Fruit fly (Drosophila melanogaster) whole organism, embryonic: ENCODE data around the gene Syt12.

ENCODE experiments used
- Adf1 ChIP-seq: fragments of 200-800 bp; sonication (Bioruptor generic); IDR thresholded peaks from 2 replicates; pipeline ENCODE4 v1.3.6; 2022; ENCODE audit warnings: missing biosample characterization, missing genetic modification characterization
- Asciz ChIP-seq: fragments of 200-800 bp; sonication (Bioruptor generic); optimal IDR thresholded peaks from 2 replicates; lab custom pipeline; 2017; ENCODE audit warnings: missing biosample characterization, mild to moderate bottlenecking, missing genetic modification characterization, missing genetic modification reagents
- CG1024 ChIP-seq: fragments of 200-800 bp; sonication (Bioruptor generic); IDR thresholded peaks from 2 replicates; pipeline ENCODE4 v1.3.6; 2022; ENCODE audit warnings: missing biosample characterization, missing genetic modification characterization
- CG10543 ChIP-seq: fragments of 200-800 bp; sonication (Bioruptor generic); optimal IDR thresholded peaks from 3 replicates; lab custom pipeline; 2017; ENCODE audit warnings: missing biosample characterization, mild to moderate bottlenecking, missing genetic modification characterization, moderate library complexity
- CG12391 ChIP-seq: fragments of 200-800 bp; sonication (Bioruptor generic); optimal IDR thresholded peaks from 3 replicates; lab custom pipeline; 2018; ENCODE audit warnings: missing biosample characterization, mild to moderate bottlenecking, missing genetic modification characterization, moderate library complexity
- CG15269 ChIP-seq: fragments of 200-800 bp; sonication (Bioruptor generic); optimal IDR thresholded peaks from 2 replicates; lab custom pipeline; 2018; ENCODE audit warnings: missing biosample characterization, mild to moderate bottlenecking, missing genetic modification characterization, moderate library complexity
- CG16815 ChIP-seq: fragments of 200-800 bp; sonication (Bioruptor generic); optimal IDR thresholded peaks from 3 replicates; lab custom pipeline; 2017; ENCODE audit warnings: missing biosample characterization, mild to moderate bottlenecking, missing genetic modification characterization
- CG17359 ChIP-seq: fragments of 200-800 bp; sonication (Bioruptor generic); optimal IDR thresholded peaks from 3 replicates; lab custom pipeline; 2018; ENCODE audit warnings: missing biosample characterization, mild to moderate bottlenecking, missing genetic modification characterization, moderate library complexity
- CG2120 ChIP-seq: fragments of 200-800 bp; sonication (Bioruptor generic); optimal IDR thresholded peaks from 3 replicates; lab custom pipeline; 2016; ENCODE audit warnings: missing biosample characterization, missing genetic modification characterization
- CG2129 ChIP-seq: fragments of 200-800 bp; sonication (Bioruptor generic); IDR thresholded peaks from 2 replicates; pipeline ENCODE4 v1.3.6; 2022; ENCODE audit warnings: missing biosample characterization, missing genetic modification characterization; ENCODE audit not compliant: partially characterized antibody
- CG31441 ChIP-seq: fragments of 200-800 bp; sonication (Bioruptor generic); IDR thresholded peaks from 2 replicates; pipeline ENCODE4 v1.3.6; 2022; ENCODE audit warnings: missing biosample characterization, missing genetic modification characterization
- CG34422 ChIP-seq: fragments of 200-800 bp; sonication (Bioruptor generic); IDR thresholded peaks from 3 replicates; pipeline ENCODE4 v1.3.6; 2022; ENCODE audit warnings: missing biosample characterization, missing genetic modification characterization
- CG3726 ChIP-seq: fragments of 200-800 bp; sonication (Bioruptor generic); IDR thresholded peaks from 3 replicates; pipeline ENCODE4, ENCODE4 v1.3.6; 2022; ENCODE audit warnings: missing biosample characterization, missing genetic modification characterization
- CG4730 ChIP-seq: fragments of 200-800 bp; sonication (Bioruptor generic); IDR thresholded peaks from 2 replicates; pipeline ENCODE4 v1.3.6; 2022; ENCODE audit warnings: missing biosample characterization, missing genetic modification characterization
- CG7271 ChIP-seq: fragments of 200-800 bp; sonication (Bioruptor generic); optimal IDR thresholded peaks from 2 replicates; lab custom pipeline; 2018; ENCODE audit warnings: missing biosample characterization, mild to moderate bottlenecking, missing genetic modification characterization, moderate library complexity
- CG8478 ChIP-seq: fragments of >200 bp; optimal IDR thresholded peaks from 2 replicates; lab custom pipeline; 2018
- CTCF ChIP-seq: fragments of 200-800 bp; sonication (Bioruptor generic); optimal IDR thresholded peaks from 2 replicates; lab custom pipeline; 2017; ENCODE audit warnings: missing biosample characterization, mild to moderate bottlenecking, missing genetic modification characterization, moderate library complexity
- Dbx ChIP-seq: fragments of 200-800 bp; sonication (Bioruptor generic); IDR thresholded peaks from 3 replicates; pipeline ENCODE4 v1.3.6; 2022; ENCODE audit warnings: missing biosample characterization, missing genetic modification characterization
- Dip2 ChIP-seq: fragments of 200-800 bp; sonication (Bioruptor generic); IDR thresholded peaks from 2 replicates; pipeline ENCODE4 v1.3.6; 2022; ENCODE audit warnings: missing biosample characterization, missing genetic modification characterization
- GATAe ChIP-seq: fragments of 200-800 bp; sonication (Bioruptor generic); conservative IDR thresholded peaks from 2 replicates; pipeline ENCODE4 v1.3.6; 2022; ENCODE audit warnings: missing biosample characterization, missing genetic modification characterization
- HHEX ChIP-seq: fragments of 200-800 bp; sonication (Bioruptor generic); optimal IDR thresholded peaks from 3 replicates; lab custom pipeline; 2017; ENCODE audit warnings: missing biosample characterization, mild to moderate bottlenecking, missing genetic modification characterization, missing genetic modification reagents
- NFAT ChIP-seq: fragments of 200-800 bp; sonication (Bioruptor generic); IDR thresholded peaks from 2 replicates; pipeline ENCODE4 v1.3.6; 2022; ENCODE audit warnings: missing biosample characterization, missing genetic modification characterization
- Sox100B ChIP-seq: fragments of 200-800 bp; sonication (Bioruptor generic); optimal IDR thresholded peaks from 3 replicates; lab custom pipeline; 2018; ENCODE audit warnings: missing biosample characterization, mild to moderate bottlenecking, missing genetic modification characterization
- abd-A ChIP-seq: fragments of 200-800 bp; sonication (Bioruptor generic); optimal IDR thresholded peaks from 3 replicates; lab custom pipeline; 2019; ENCODE audit warnings: missing biosample characterization, mild to moderate bottlenecking, missing genetic modification characterization, moderate library complexity
- ase ChIP-seq: fragments of 200-800 bp; sonication (Bioruptor generic); IDR thresholded peaks from 3 replicates; pipeline ENCODE4 v1.3.6; 2022; ENCODE audit warnings: missing biosample characterization, missing genetic modification characterization
- cas ChIP-seq: fragments of 200-800 bp; sonication (Bioruptor generic); IDR thresholded peaks from 2 replicates; pipeline ENCODE4 v1.3.6; 2022; ENCODE audit warnings: missing biosample characterization, missing genetic modification characterization
- chinmo ChIP-seq: fragments of 200-800 bp; sonication (Bioruptor generic); IDR thresholded peaks from 4 replicates; pipeline ENCODE4 v1.3.6; 2022; ENCODE audit warnings: missing biosample characterization, missing genetic modification characterization; ENCODE audit not compliant: partially characterized antibody
- ci ChIP-seq: fragments of 200-800 bp; sonication (Bioruptor generic); IDR thresholded peaks from 3 replicates; pipeline ENCODE4 v1.3.6; 2022; ENCODE audit warnings: missing biosample characterization, missing genetic modification characterization
- crol ChIP-seq: fragments of 200-800 bp; sonication (Bioruptor generic); IDR thresholded peaks from 2 replicates; pipeline ENCODE4 v1.3.6; 2022; ENCODE audit warnings: missing biosample characterization, missing genetic modification characterization
- dm ChIP-seq: fragments of 200-800 bp; sonication (Bioruptor generic); optimal IDR thresholded peaks from 3 replicates; lab custom pipeline; 2016; ENCODE audit warnings: missing biosample characterization, missing genetic modification characterization
- dysf ChIP-seq: fragments of 200-800 bp; sonication (Bioruptor generic); IDR thresholded peaks from 3 replicates; pipeline ENCODE4 v1.3.6; 2022; ENCODE audit warnings: missing biosample characterization, missing genetic modification characterization
- fd64A ChIP-seq: fragments of 200-800 bp; sonication (Bioruptor generic); optimal IDR thresholded peaks from 3 replicates; lab custom pipeline; 2018; ENCODE audit warnings: missing biosample characterization, mild to moderate bottlenecking, missing genetic modification characterization
- gcm2 ChIP-seq: fragments of 200-800 bp; sonication (Bioruptor generic); optimal IDR thresholded peaks from 2 replicates; lab custom pipeline; 2016; ENCODE audit warnings: missing biosample characterization, missing genetic modification characterization
- gsb-n ChIP-seq: fragments of 200-800 bp; sonication (Bioruptor generic); optimal IDR thresholded peaks from 3 replicates; lab custom pipeline; 2018; ENCODE audit warnings: missing biosample characterization, mild to moderate bottlenecking, missing genetic modification characterization
- inv ChIP-seq: fragments of 200-800 bp; sonication (Bioruptor generic); IDR thresholded peaks from 2 replicates; pipeline ENCODE4 v1.3.6; 2022; ENCODE audit warnings: missing biosample characterization, missing genetic modification characterization; ENCODE audit not compliant: partially characterized antibody
- lab ChIP-seq: fragments of 200-800 bp; sonication (Bioruptor generic); optimal IDR thresholded peaks from 3 replicates; lab custom pipeline; 2017; ENCODE audit warnings: missing biosample characterization, missing genetic modification characterization, mild to moderate bottlenecking, moderate library complexity, missing genetic modification reagents
- maf-S ChIP-seq: fragments of 200-800 bp; sonication (Bioruptor generic); optimal IDR thresholded peaks from 2 replicates; lab custom pipeline; 2016; ENCODE audit warnings: missing biosample characterization, missing genetic modification characterization
- pan ChIP-seq, 4 experiments: fragments of >200 bp in 3 of 4; fragments of 200-800 bp in 1 of 4; sonication (Bioruptor generic) in 1 of 4; optimal IDR thresholded peaks in 3 of 4; IDR thresholded peaks in 1 of 4; 2 replicates each; pipeline versions ENCODE4 v1.3.6 to Lab custom; 2017 to 2022; ENCODE audit warnings: missing biosample characterization in 2 of 4, missing genetic modification characterization in 2 of 4, mixed read lengths in 1 of 4
- pb ChIP-seq: fragments of 200-800 bp; sonication (Bioruptor generic); optimal IDR thresholded peaks from 3 replicates; lab custom pipeline; 2016; ENCODE audit warnings: missing biosample characterization, missing genetic modification characterization
- pho ChIP-seq: fragments of 200-800 bp; sonication (Bioruptor generic); optimal IDR thresholded peaks from 2 replicates; lab custom pipeline; 2016; ENCODE audit warnings: missing biosample characterization, missing genetic modification characterization
- psq ChIP-seq: fragments of 200-800 bp; sonication (Bioruptor generic); optimal IDR thresholded peaks from 2 replicates; lab custom pipeline; 2017; ENCODE audit warnings: missing biosample characterization, missing genetic modification characterization
- repo ChIP-seq: fragments of 200-800 bp; sonication (Bioruptor generic); optimal IDR thresholded peaks from 2 replicates; lab custom pipeline; 2016; ENCODE audit warnings: missing biosample characterization, missing genetic modification characterization
- rib ChIP-seq: fragments of 200-800 bp; sonication (Bioruptor generic); IDR thresholded peaks from 2 replicates; pipeline ENCODE4 v1.3.6; 2022; ENCODE audit warnings: missing biosample characterization, missing genetic modification characterization
- sc ChIP-seq, 3 experiments: fragments of >200 bp in 2 of 3; fragments of 200-800 bp in 1 of 3; sonication (Bioruptor generic) in 1 of 3; optimal IDR thresholded peaks; 2 replicates in 2 of 3; 3 replicates in 1 of 3; lab custom pipeline; 2017; ENCODE audit warnings: mild to moderate bottlenecking in 1 of 3, missing biosample characterization in 1 of 3, missing genetic modification characterization in 1 of 3, missing genetic modification reagents in 1 of 3
- schlank ChIP-seq: fragments of 200-800 bp; sonication (Bioruptor generic); optimal IDR thresholded peaks from 2 replicates; lab custom pipeline; 2018; ENCODE audit warnings: missing biosample characterization, mild to moderate bottlenecking, missing genetic modification characterization
- sens ChIP-seq: fragments of 200-800 bp; sonication (Bioruptor generic); peaks from one replicate; lab custom pipeline; 2016; ENCODE audit warnings: missing biosample characterization, missing genetic modification characterization
- sisA ChIP-seq: fragments of 200-800 bp; sonication (Bioruptor generic); IDR thresholded peaks from 2 replicates; pipeline ENCODE4 v1.3.6; 2022; ENCODE audit warnings: missing biosample characterization, missing genetic modification characterization
- sna ChIP-seq: fragments of 200-800 bp; sonication (Bioruptor generic); IDR thresholded peaks from 2 replicates; pipeline ENCODE4 v1.3.6; 2022; ENCODE audit warnings: missing biosample characterization, missing genetic modification characterization; ENCODE audit not compliant: partially characterized antibody
- toy ChIP-seq: fragments of 200-800 bp; sonication (Bioruptor generic); IDR thresholded peaks from 2 replicates; pipeline ENCODE4 v1.3.6; 2022; ENCODE audit warnings: missing biosample characterization, missing genetic modification characterization
- usp ChIP-seq: fragments of >200 bp; optimal IDR thresholded peaks from 2 replicates; lab custom pipeline; 2017; ENCODE audit warnings: missing biosample characterization, missing genetic modification characterization
- zen2 ChIP-seq: fragments of 200-800 bp; sonication (Bioruptor generic); IDR thresholded peaks from 3 replicates; pipeline ENCODE4 v1.3.6; 2022; ENCODE audit warnings: missing biosample characterization, missing genetic modification characterization; ENCODE audit not compliant: partially characterized antibody
- zfh1 ChIP-seq: fragments of 200-800 bp; sonication (Bioruptor generic); IDR thresholded peaks from 3 replicates; pipeline ENCODE4 v1.3.6; 2022; ENCODE audit warnings: missing biosample characterization, missing genetic modification characterization

The Syt12 gene

dm6 chrX:13310764-13311163, 48.3 kb upstream of the Syt12 start (continued):
- TF ChIP-seq maf-S, result no peak
- no peak for TF ChIP-seq zfh1 (GFP tag; lab: Robert Waterston, UW)
- TF ChIP-seq sens (GFP tag; lab: Kevin White, UChicago), result no peak
- TF ChIP-seq pb (GFP tag; lab: Kevin White, UChicago), result no peak
- no peak for TF ChIP-seq cas
- TF ChIP-seq HHEX (GFP tag; lab: Kevin White, UChicago), result peak; percentile 3
- TF ChIP-seq Asciz (GFP tag; lab: Kevin White, UChicago), result no peak
- no peak for TF ChIP-seq CG4730 (GFP tag; lab: Robert Waterston, UW)
- TF ChIP-seq CG7271 (tag; lab: Kevin White, UChicago), result no peak
- no peak for TF ChIP-seq fd64A (GFP tag; lab: Kevin White, UChicago)
- no peak for TF ChIP-seq usp (GFP tag; lab: Kevin White, UChicago)
- TF ChIP-seq toy (GFP tag; lab: Robert Waterston, UW), result no peak
- no peak for TF ChIP-seq rib
- no peak for TF ChIP-seq inv
- TF ChIP-seq lab (GFP tag; lab: Kevin White, UChicago), result peak; percentile 63
- peak; percentile 12 for TF ChIP-seq CG17359 (tag; lab: Kevin White, UChicago)
- no peak for TF ChIP-seq ase (GFP tag; lab: Robert Waterston, UW)
- no peak for TF ChIP-seq CG12391 (tag; lab: Kevin White, UChicago)
- TF ChIP-seq psq, result no peak
- peak; percentile 84 for TF ChIP-seq GATAe
- TF ChIP-seq gsb-n (tag; lab: Kevin White, UChicago), result peak; percentile 9
- TF ChIP-seq Dbx (GFP tag; lab: Robert Waterston, UW), result 0 out of 3 replicates have a peak, but pooled peaks have one; percentile 34
- no peak for TF ChIP-seq schlank (tag; lab: Kevin White, UChicago)
- TF ChIP-seq CG16815 (GFP tag; lab: Kevin White, UChicago), result no peak
- TF ChIP-seq Dip2, result no peak
- TF ChIP-seq CG15269, result peak; percentile 18
- TF ChIP-seq crol (GFP tag; lab: Robert Waterston, UW), result peak; percentile 83
- peak; percentile 24 for TF ChIP-seq abd-A (tag; lab: Kevin White, UChicago)
- TF ChIP-seq CG10543 (GFP tag; lab: Kevin White, UChicago), result peak; percentile 81
- no peak for TF ChIP-seq sc (optimal IDR thresholded peaks at IDR 0.05; lab: Kevin White, UChicago)
- TF ChIP-seq sc (GFP tag; optimal IDR thresholded peaks at IDR 0.05; lab: Kevin White, UChicago), result no peak
- no peak for TF ChIP-seq dysf (GFP tag; lab: Robert Waterston, UW)
- 0 out of 2 replicates have a peak, but pooled peaks have one; percentile 31 for TF ChIP-seq NFAT (GFP tag; lab: Robert Waterston, UW)
- TF ChIP-seq CG31441 (GFP tag; lab: Robert Waterston, UW), result no peak
- no peak for TF ChIP-seq gcm2 (GFP tag; lab: Kevin White, UChicago)
- no peak for TF ChIP-seq zen2 (GFP tag; lab: Robert Waterston, UW)
- no peak for TF ChIP-seq sisA (GFP tag; lab: Robert Waterston, UW)
- TF ChIP-seq CG2129 (GFP tag; lab: Robert Waterston, UW), result no peak
- 0 out of 3 replicates have a peak, but pooled peaks have one; percentile 40 for TF ChIP-seq ci
- no peak for TF ChIP-seq CG2120 (GFP tag; lab: Kevin White, UChicago)
- no peak for TF ChIP-seq pan (optimal IDR thresholded peaks at IDR 0.05; lab: Kevin White, UChicago)
- peak in 1 of 2 experiments; percentile 36 for TF ChIP-seq pan (GFP tag; optimal IDR thresholded peaks at IDR 0.05 in 1 of 2, IDR thresholded peaks at IDR 0.05 in 1 of 2)
- no peak for TF ChIP-seq Sox100B (GFP tag; lab: Kevin White, UChicago)
- no peak for TF ChIP-seq CG3726 (GFP tag; lab: Robert Waterston, UW)
- TF ChIP-seq pho, result no peak
- TF ChIP-seq CG34422 (GFP tag; lab: Robert Waterston, UW), result no peak
- no peak for TF ChIP-seq CTCF (GFP tag; lab: Kevin White, UChicago)
- TF ChIP-seq CG8478 (lab: Kevin White, UChicago), result no peak
- no peak for TF ChIP-seq dm (GFP tag; lab: Kevin White, UChicago)
- no peak for TF ChIP-seq repo
- no peak for TF ChIP-seq CG1024 (GFP tag; lab: Robert Waterston, UW)
- TF ChIP-seq sna, result no peak
- TF ChIP-seq chinmo (GFP tag; lab: Robert Waterston, UW), result peak; percentile 72; the same call in 1 of the 4 replicates
- TF ChIP-seq Adf1 (GFP tag; lab: Robert Waterston, UW), result peak; percentile 27; the same call in 1 of the 2 replicates
